Worm (Caenorhabditis elegans): ENCODE results near the gene srh-222.

The srh-222 gene

DNA sequence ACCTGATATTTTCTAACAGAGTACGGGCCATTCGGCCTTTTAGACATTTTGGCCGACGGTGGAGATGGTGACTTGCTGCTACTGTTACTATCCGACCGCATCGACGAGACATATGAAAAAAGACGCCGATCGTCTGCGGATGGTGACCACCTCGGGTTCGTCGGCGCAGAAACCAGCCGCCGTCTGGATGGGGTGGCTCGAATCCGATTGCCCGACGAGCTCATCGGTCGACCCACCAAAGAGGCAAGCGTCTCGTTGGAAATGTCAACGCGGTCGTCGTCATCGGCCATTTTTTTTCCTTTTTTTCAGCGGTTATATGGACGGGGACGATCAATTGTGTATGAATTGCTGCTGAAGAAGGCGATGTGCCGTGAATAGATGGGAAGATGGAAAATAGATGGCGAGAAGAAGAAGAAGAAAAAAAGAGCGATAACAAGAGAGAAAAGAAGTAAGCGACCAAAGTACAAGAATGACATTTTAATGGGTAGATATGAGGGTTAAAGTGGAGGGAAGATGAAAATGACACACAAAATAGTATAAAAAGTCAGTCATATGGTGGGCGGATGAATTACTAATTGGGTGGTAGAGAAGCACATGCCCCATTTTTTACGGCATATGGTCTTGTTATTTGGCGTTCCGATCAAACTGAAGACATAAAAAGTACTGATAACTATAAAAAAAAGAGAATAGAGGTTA lies 39.2 kb downstream of the srh-222 start:
- no peak for TF ChIP-seq ztf-6 (GFP tag; IDR thresholded peaks at IDR 0.05)
- no peak for TF ChIP-seq F57C9.4 (tag; optimal IDR thresholded peaks at IDR 0.05)
- TF ChIP-seq nhr-120 (GFP tag; IDR thresholded peaks at IDR 0.05): no peak
- TF ChIP-seq pbrm-1 (GFP tag; IDR thresholded peaks at IDR 0.05): no peak
- no peak for TF ChIP-seq C06A6.2 (GFP tag; conservative IDR thresholded peaks at IDR 0.05)
- no peak for TF ChIP-seq ztf-3 (GFP tag; optimal IDR thresholded peaks at IDR 0.05)
- no peak for TF ChIP-seq bed-1 (GFP tag; IDR thresholded peaks at IDR 0.05)
- TF ChIP-seq F49E8.2 (tag; optimal IDR thresholded peaks at IDR 0.05; ENCODE audit: insufficient read depth): no peak
- TF ChIP-seq B0261.1 (tag; optimal IDR thresholded peaks at IDR 0.05): no peak
- TF ChIP-seq cebp-1 (GFP tag; IDR thresholded peaks at IDR 0.05): no peak
- TF ChIP-seq cebp-1 (tag; optimal IDR thresholded peaks at IDR 0.05): peak; percentile 1
- TF ChIP-seq hmg-1.2 (GFP tag; IDR thresholded peaks at IDR 0.05): no peak
- TF ChIP-seq hlh-26 (GFP tag; conservative IDR thresholded peaks at IDR 0.05): no peak
- TF ChIP-seq zim-3 (tag; optimal IDR thresholded peaks at IDR 0.05): no peak
- no peak for TF ChIP-seq him-1 (tag; optimal IDR thresholded peaks at IDR 0.05)
- TF ChIP-seq fkh-3 (tag; optimal IDR thresholded peaks at IDR 0.05): no peak
- no peak for TF ChIP-seq ceh-100 (GFP tag; IDR thresholded peaks at IDR 0.05)
- no peak for TF ChIP-seq F52B5.7 (tag; optimal IDR thresholded peaks at IDR 0.05)
- TF ChIP-seq dpl-1 (GFP tag; optimal IDR thresholded peaks at IDR 0.05): no peak
- no peak for TF ChIP-seq egl-18 (GFP tag; IDR thresholded peaks at IDR 0.05)
- TF ChIP-seq sdz-38 (tag; optimal IDR thresholded peaks at IDR 0.05): no peak
- TF ChIP-seq nhr-80 (tag; optimal IDR thresholded peaks at IDR 0.05): peak; percentile 50
- TF ChIP-seq egrh-3 (GFP tag; IDR thresholded peaks at IDR 0.05): peak; percentile 32; the same call in 1 of the 2 replicates
- no peak for TF ChIP-seq Y56A3A.18 (GFP tag; IDR thresholded peaks at IDR 0.05)
- no peak for TF ChIP-seq sptf-2 (GFP tag; optimal IDR thresholded peaks at IDR 0.05)
- TF ChIP-seq K12H6.12 (tag; optimal IDR thresholded peaks at IDR 0.05): no peak
- no peak for TF ChIP-seq Y67H2A.10 (GFP tag; conservative IDR thresholded peaks at IDR 0.05)
- TF ChIP-seq tlf-1 (GFP tag; optimal IDR thresholded peaks at IDR 0.05): no peak
- TF ChIP-seq unc-130 (GFP tag; optimal IDR thresholded peaks at IDR 0.05): no peak
- 0 out of 2 replicates have a peak, but pooled peaks have one; percentile 6 for TF ChIP-seq mcd-1 (GFP tag; IDR thresholded peaks at IDR 0.05)
- TF ChIP-seq tbx-9 (tag; optimal IDR thresholded peaks at IDR 0.05; ENCODE audit: borderline replicate concordance): no peak
- peak; percentile 35 for TF ChIP-seq somi-1 (GFP tag; optimal IDR thresholded peaks at IDR 0.05)
- peak; percentile 22 for TF ChIP-seq chd-7 (tag; optimal IDR thresholded peaks at IDR 0.05)
- TF ChIP-seq Y53F4B.3 (GFP tag; IDR thresholded peaks at IDR 0.05): no peak
- no peak for TF ChIP-seq hrde-1 (tag; optimal IDR thresholded peaks at IDR 0.05; ENCODE audit: borderline replicate concordance)
- TF ChIP-seq ceh-40 (GFP tag; IDR thresholded peaks at IDR 0.05): no peak
- no peak for TF ChIP-seq gei-17 (GFP tag; optimal IDR thresholded peaks at IDR 0.05)
- TF ChIP-seq athp-1 (tag; optimal IDR thresholded peaks at IDR 0.05): peak; percentile 5
- TF ChIP-seq lsy-27 (tag; optimal IDR thresholded peaks at IDR 0.05; ENCODE audit: borderline replicate concordance, insufficient read depth): no peak
- TF ChIP-seq F57A8.1 (GFP tag; optimal IDR thresholded peaks at IDR 0.05): no peak
- no peak for TF ChIP-seq dpff-1 (tag; optimal IDR thresholded peaks at IDR 0.05)
- no peak for TF ChIP-seq lir-1 (GFP tag; conservative IDR thresholded peaks at IDR 0.05)
- TF ChIP-seq attf-6 (GFP tag; IDR thresholded peaks at IDR 0.05): no peak
- TF ChIP-seq B0035.1 (tag; optimal IDR thresholded peaks at IDR 0.05): no peak
- TF ChIP-seq ama-1 (optimal IDR thresholded peaks at IDR 0.05): no peak
- TF ChIP-seq ama-1 (GFP tag; optimal IDR thresholded peaks at IDR 0.05): no peak
- no peak for TF ChIP-seq T07F8.4 (tag; optimal IDR thresholded peaks at IDR 0.05)
- TF ChIP-seq snpc-1.3 (tag; optimal IDR thresholded peaks at IDR 0.05; ENCODE audit: insufficient read depth): no peak
- TF ChIP-seq ztf-25 (GFP tag; IDR thresholded peaks at IDR 0.05): no peak

All from whole organism, young adult.